Fruit fly (Drosophila melanogaster) whole organism, pupa: ENCODE results near the gene CG7568.

Source experiments
- CG10348 ChIP-seq: fragments of 200-800 bp; sonication (Bioruptor generic); IDR thresholded peaks from 2 replicates; pipeline ENCODE4 v1.3.6; 2022; ENCODE audit warnings: missing biosample characterization, missing genetic modification characterization
- CG12605 ChIP-seq: fragments of 200-800 bp; sonication (Bioruptor generic); IDR thresholded peaks from 2 replicates; pipeline ENCODE4 v1.3.6; 2022; ENCODE audit warnings: missing biosample characterization, missing genetic modification characterization
- CG13204 ChIP-seq: fragments of 200-800 bp; sonication (Bioruptor generic); optimal IDR thresholded peaks from 2 replicates; lab custom pipeline; 2018; ENCODE audit warnings: missing biosample characterization, mild to moderate bottlenecking, missing genetic modification characterization, moderate library complexity
- CG14655 ChIP-seq: fragments of 200-800 bp; sonication (Bioruptor generic); optimal IDR thresholded peaks from 3 replicates; lab custom pipeline; 2017; ENCODE audit warnings: mild to moderate bottlenecking, missing biosample characterization, missing genetic modification reagents, missing genetic modification characterization
- CG15710 ChIP-seq: fragments of 200-800 bp; sonication (Bioruptor generic); optimal IDR thresholded peaks from 2 replicates; lab custom pipeline; 2018; ENCODE audit warnings: missing biosample characterization, mild to moderate bottlenecking, missing genetic modification characterization, moderate library complexity
- CG17806 ChIP-seq: fragments of 200-800 bp; sonication (Bioruptor generic); optimal IDR thresholded peaks from 2 replicates; lab custom pipeline; 2018; ENCODE audit warnings: missing biosample characterization, mild to moderate bottlenecking, missing genetic modification characterization, moderate library complexity
- CG32121 ChIP-seq: fragments of 200-800 bp; sonication (Bioruptor generic); IDR thresholded peaks from 2 replicates; pipeline ENCODE4 v1.3.6; 2022; ENCODE audit warnings: missing biosample characterization, missing genetic modification characterization
- CG34367 ChIP-seq: fragments of 200-800 bp; sonication (Bioruptor generic); optimal IDR thresholded peaks from 2 replicates; lab custom pipeline; 2018; ENCODE audit warnings: missing biosample characterization, mild to moderate bottlenecking, missing genetic modification characterization
- CG4496 ChIP-seq: fragments of 200-800 bp; sonication (Bioruptor generic); IDR thresholded peaks from 3 replicates; pipeline ENCODE4 v1.3.6; 2022; ENCODE audit warnings: missing biosample characterization, missing genetic modification characterization
- CG8159 ChIP-seq: fragments of 200-800 bp; sonication (Bioruptor generic); optimal IDR thresholded peaks from 3 replicates; lab custom pipeline; 2018; ENCODE audit warnings: missing biosample characterization, mild to moderate bottlenecking, missing genetic modification characterization, moderate library complexity
- CG8301 ChIP-seq: fragments of 200-800 bp; sonication (Bioruptor generic); optimal IDR thresholded peaks from 2 replicates; lab custom pipeline; 2018; ENCODE audit warnings: missing biosample characterization, mild to moderate bottlenecking, missing genetic modification characterization
- CG9948 ChIP-seq: fragments of 200-800 bp; sonication (Bioruptor generic); optimal IDR thresholded peaks from 2 replicates; lab custom pipeline; 2018; ENCODE audit warnings: missing biosample characterization, mild to moderate bottlenecking, missing genetic modification characterization, moderate library complexity
- D1 ChIP-seq: fragments of 200-800 bp; sonication (Bioruptor generic); optimal IDR thresholded peaks from 2 replicates; lab custom pipeline; 2018; ENCODE audit warnings: missing biosample characterization, mild to moderate bottlenecking, missing genetic modification characterization, moderate library complexity
- EcR ChIP-seq: fragments of 200-800 bp; sonication (Bioruptor generic); optimal IDR thresholded peaks from 3 replicates; lab custom pipeline; 2019; ENCODE audit warnings: missing biosample characterization, missing genetic modification characterization, mild to moderate bottlenecking, moderate library complexity, missing genetic modification reagents
- Ets98B ChIP-seq: fragments of 200-800 bp; sonication (Bioruptor generic); IDR thresholded peaks from 2 replicates; pipeline ENCODE4 v1.3.6; 2022; ENCODE audit warnings: missing biosample characterization, missing genetic modification characterization
- Pif1A ChIP-seq: fragments of 200-800 bp; sonication (Bioruptor generic); optimal IDR thresholded peaks from 3 replicates; lab custom pipeline; 2016; ENCODE audit warnings: missing biosample characterization, missing genetic modification characterization
- Pif1B ChIP-seq: fragments of 200-800 bp; sonication (Bioruptor generic); optimal IDR thresholded peaks from 3 replicates; lab custom pipeline; 2016; ENCODE audit warnings: missing biosample characterization, missing genetic modification characterization
- Snoo ChIP-seq: fragments of 200-800 bp; sonication (Bioruptor generic); optimal IDR thresholded peaks from 3 replicates; lab custom pipeline; 2017; ENCODE audit warnings: missing biosample characterization, mild to moderate bottlenecking, missing genetic modification characterization, inconsistent platforms
- fd96Ca ChIP-seq: fragments of 200-800 bp; sonication (Bioruptor generic); IDR thresholded peaks from 3 replicates; pipeline ENCODE4 v1.3.6; 2022; ENCODE audit warnings: missing biosample characterization, missing genetic modification characterization
- gl ChIP-seq: fragments of 200-800 bp; sonication (Bioruptor generic); optimal IDR thresholded peaks from 2 replicates; lab custom pipeline; 2018; ENCODE audit warnings: missing biosample characterization, mild to moderate bottlenecking, missing genetic modification characterization
- rn ChIP-seq: fragments of 200-800 bp; sonication (Bioruptor generic); IDR thresholded peaks from 2 replicates; pipeline ENCODE4 v1.3.6; 2022; ENCODE audit warnings: missing biosample characterization, missing genetic modification characterization

The CG7568 gene

DNA sequence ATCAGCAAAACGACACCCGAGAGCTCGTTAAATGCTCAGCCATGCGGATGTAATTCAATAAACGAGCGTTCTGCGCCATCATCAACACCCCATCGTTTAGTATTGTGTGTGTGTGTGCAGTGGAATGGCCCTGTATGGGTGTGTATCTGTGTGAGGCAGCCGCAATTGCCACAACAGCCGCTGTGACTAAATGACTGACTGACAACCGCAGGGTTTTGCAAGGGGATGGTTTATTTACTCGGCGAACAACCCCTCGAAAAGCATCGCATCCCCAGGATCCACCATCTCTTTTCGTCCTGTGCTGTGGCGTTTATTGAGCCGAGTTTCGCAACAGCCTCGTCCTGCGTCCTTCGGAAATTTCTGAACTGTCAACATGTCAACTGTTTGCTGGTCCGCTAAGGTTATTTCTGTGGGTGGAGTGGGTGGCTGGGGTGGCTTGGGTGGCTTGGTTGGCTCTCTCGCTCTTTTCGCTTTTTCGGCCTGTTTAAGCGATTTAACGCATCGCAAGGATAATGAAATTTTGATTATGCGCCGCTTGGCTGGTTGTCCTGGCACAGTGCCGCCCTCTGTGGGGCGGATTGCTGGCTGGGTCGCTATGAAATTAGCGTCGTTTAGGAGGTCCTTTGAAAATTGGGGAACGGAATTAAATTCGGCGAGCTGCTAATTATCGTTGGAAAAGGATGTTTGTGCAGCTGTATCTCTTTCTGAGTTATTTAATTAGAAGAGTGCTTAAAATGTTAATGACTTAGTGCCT is 47.7 kb downstream of the CG7568 start:
- TF ChIP-seq Ets98B (GFP tag; lab: Robert Waterston, UW) (no peak), CG8159 (tag; lab: Kevin White, UChicago) (no peak), D1 (tag; lab: Kevin White, UChicago) (no peak), rn (GFP tag; lab: Robert Waterston, UW) (no peak), CG15710 (tag; lab: Kevin White, UChicago) (no peak), fd96Ca (no peak), CG10348 (GFP tag; lab: Robert Waterston, UW) (no peak), Pif1B (GFP tag; lab: Kevin White, UChicago) (no peak), CG17806 (tag; lab: Kevin White, UChicago) (no peak), Snoo (tag; lab: Kevin White, UChicago) (no peak), EcR (no peak), CG12605 (GFP tag; lab: Robert Waterston, UW) (no peak), CG34367 (tag; lab: Kevin White, UChicago) (no peak), CG32121 (GFP tag; lab: Robert Waterston, UW) (no peak), CG14655 (GFP tag; lab: Kevin White, UChicago) (no peak), CG4496 (GFP tag; lab: Robert Waterston, UW) (no peak), gl (tag; lab: Kevin White, UChicago) (no peak), CG8301 (tag; lab: Kevin White, UChicago) (no peak), CG13204 (GFP tag; lab: Kevin White, UChicago) (no peak)

DNA sequence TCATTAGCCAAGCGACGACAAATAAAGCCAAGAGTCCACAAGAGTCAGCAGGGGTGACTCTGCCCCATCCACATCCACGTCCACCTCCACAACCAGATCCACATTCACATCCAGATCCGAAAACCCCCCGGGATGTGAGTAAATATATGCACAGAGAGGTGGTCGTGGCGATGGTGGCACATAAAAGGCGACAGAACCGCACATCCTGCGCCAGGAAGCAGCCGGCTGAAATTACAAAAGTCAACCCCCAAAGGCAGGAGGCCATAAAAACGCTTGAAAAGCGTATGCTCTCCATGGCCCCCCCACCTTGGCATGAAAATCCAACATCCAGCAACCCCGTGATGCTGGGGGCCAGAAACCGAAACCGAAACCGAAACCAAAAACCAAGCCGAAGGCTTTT is 49.9 kb downstream of the CG7568 start:
- TF ChIP-seq CG4496 (GFP tag; lab: Robert Waterston, UW) (no peak), CG9948 (tag; lab: Kevin White, UChicago) (no peak), Pif1B (GFP tag; lab: Kevin White, UChicago) (no peak), CG17806 (tag; lab: Kevin White, UChicago) (no peak), EcR (no peak), CG10348 (GFP tag; lab: Robert Waterston, UW) (no peak), Snoo (tag; lab: Kevin White, UChicago) (no peak), CG15710 (tag; lab: Kevin White, UChicago) (no peak), fd96Ca (no peak), gl (tag; lab: Kevin White, UChicago) (no peak), CG8301 (tag; lab: Kevin White, UChicago) (no peak), CG32121 (GFP tag; lab: Robert Waterston, UW) (no peak), CG34367 (tag; lab: Kevin White, UChicago) (no peak), CG12605 (GFP tag; lab: Robert Waterston, UW) (no peak), Ets98B (GFP tag; lab: Robert Waterston, UW) (no peak), rn (GFP tag; lab: Robert Waterston, UW) (no peak), CG8159 (tag; lab: Kevin White, UChicago) (no peak)

DNA sequence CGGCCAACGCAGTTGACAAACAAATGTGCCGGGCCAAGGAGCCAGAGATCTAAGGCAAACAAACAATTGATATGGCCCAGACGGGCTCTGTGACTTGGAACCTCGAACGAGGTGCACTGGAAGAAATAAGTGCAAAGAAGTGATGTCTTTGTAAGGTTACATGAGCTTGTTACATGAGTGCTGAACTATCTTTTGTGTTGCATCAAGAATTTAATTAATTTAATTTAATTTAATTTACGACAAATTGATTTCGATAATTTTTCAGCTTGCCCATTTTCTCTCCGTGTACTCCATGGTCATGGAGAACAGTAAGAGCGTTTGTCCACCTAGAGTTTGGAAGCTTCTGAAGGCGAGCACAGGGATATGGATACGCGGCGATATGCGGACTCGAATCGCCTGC is 50.7 kb downstream of the CG7568 start:
- TF ChIP-seq CG15710 (tag; lab: Kevin White, UChicago) (peak; percentile 21), CG10348 (GFP tag; lab: Robert Waterston, UW) (no peak), Ets98B (GFP tag; lab: Robert Waterston, UW) (no peak), Pif1B (GFP tag; lab: Kevin White, UChicago) (no peak), rn (GFP tag; lab: Robert Waterston, UW) (no peak), Snoo (tag; lab: Kevin White, UChicago) (no peak), EcR (no peak), CG34367 (tag; lab: Kevin White, UChicago) (peak; percentile 9), CG8159 (tag; lab: Kevin White, UChicago) (peak; percentile 19), CG13204 (GFP tag; lab: Kevin White, UChicago) (no peak), CG12605 (GFP tag; lab: Robert Waterston, UW) (no peak), CG17806 (tag; lab: Kevin White, UChicago) (peak; percentile 25), CG9948 (tag; lab: Kevin White, UChicago) (peak; percentile 35), Pif1A (GFP tag; lab: Kevin White, UChicago) (no peak), CG14655 (GFP tag; lab: Kevin White, UChicago) (peak; percentile 58), gl (tag; lab: Kevin White, UChicago) (no peak), CG8301 (tag; lab: Kevin White, UChicago) (peak; percentile 42), fd96Ca (peak; percentile 33; the same call in 1 of the 3 replicates), CG32121 (GFP tag; lab: Robert Waterston, UW) (no peak), CG4496 (GFP tag; lab: Robert Waterston, UW) (0 out of 3 replicates have a peak, but pooled peaks have one; percentile 6)

DNA sequence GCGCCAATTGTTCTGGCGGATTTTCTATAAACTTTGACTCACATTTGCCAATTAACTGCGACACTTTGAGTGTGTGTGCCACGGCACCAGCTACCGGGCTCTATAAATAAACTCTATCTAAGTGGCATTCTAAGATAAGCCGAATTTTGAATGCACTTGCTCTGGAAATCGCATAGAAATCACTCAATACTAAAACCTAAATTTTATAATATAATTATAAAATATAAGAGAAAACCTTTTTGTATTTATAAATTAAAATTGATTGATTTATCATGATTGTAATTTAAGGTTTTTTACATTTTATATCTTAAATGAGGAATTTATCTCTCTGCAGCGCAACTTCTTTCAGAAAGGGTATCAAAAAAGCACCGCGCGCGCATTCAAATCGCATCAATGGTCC is 51.5 kb downstream of the CG7568 start:
- TF ChIP-seq D1 (tag; lab: Kevin White, UChicago) (no peak), CG9948 (tag; lab: Kevin White, UChicago) (no peak), CG14655 (GFP tag; lab: Kevin White, UChicago) (peak; percentile 17), CG17806 (tag; lab: Kevin White, UChicago) (no peak), Pif1B (GFP tag; lab: Kevin White, UChicago) (no peak)

DNA sequence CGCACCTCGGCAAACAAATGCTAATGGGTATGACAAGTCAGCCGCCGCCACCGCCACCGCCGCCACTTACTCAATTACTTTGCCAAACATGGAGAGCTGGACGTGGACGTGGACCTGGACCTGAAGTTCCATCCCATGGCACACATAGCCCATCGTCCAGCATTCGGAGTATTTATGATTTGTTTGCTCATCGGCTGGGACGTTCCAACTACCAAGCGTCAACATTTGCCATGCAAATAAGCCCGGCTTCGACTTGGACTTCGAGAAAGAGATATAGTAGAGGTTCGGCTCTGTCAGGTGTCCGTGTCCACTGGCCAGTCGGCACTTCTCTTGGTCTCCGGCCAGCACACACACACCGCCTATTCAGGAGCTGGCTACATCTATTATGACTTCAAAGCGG is 51.9 kb downstream of the CG7568 start:
- TF ChIP-seq CG10348 (GFP tag; lab: Robert Waterston, UW): no peak
- TF ChIP-seq D1 (tag; lab: Kevin White, UChicago): no peak
- TF ChIP-seq CG15710 (tag; lab: Kevin White, UChicago): no peak
- TF ChIP-seq rn (GFP tag; lab: Robert Waterston, UW): no peak
- TF ChIP-seq CG32121 (GFP tag; lab: Robert Waterston, UW): no peak
- TF ChIP-seq CG34367 (tag; lab: Kevin White, UChicago): no peak
- TF ChIP-seq CG8159 (tag; lab: Kevin White, UChicago): no peak
- no peak for TF ChIP-seq CG14655 (GFP tag; lab: Kevin White, UChicago)
- TF ChIP-seq Snoo (tag; lab: Kevin White, UChicago): no peak
- TF ChIP-seq CG12605 (GFP tag; lab: Robert Waterston, UW): no peak
- TF ChIP-seq fd96Ca: no peak
- TF ChIP-seq CG13204 (GFP tag; lab: Kevin White, UChicago): no peak
- no peak for TF ChIP-seq Pif1B (GFP tag; lab: Kevin White, UChicago)
- TF ChIP-seq CG17806 (tag; lab: Kevin White, UChicago): no peak
- no peak for TF ChIP-seq gl (tag; lab: Kevin White, UChicago)
- TF ChIP-seq CG8301 (tag; lab: Kevin White, UChicago): no peak
